Fruit fly (Drosophila melanogaster): ENCODE results near the gene CG14422.

CG14422 gene

DNA sequence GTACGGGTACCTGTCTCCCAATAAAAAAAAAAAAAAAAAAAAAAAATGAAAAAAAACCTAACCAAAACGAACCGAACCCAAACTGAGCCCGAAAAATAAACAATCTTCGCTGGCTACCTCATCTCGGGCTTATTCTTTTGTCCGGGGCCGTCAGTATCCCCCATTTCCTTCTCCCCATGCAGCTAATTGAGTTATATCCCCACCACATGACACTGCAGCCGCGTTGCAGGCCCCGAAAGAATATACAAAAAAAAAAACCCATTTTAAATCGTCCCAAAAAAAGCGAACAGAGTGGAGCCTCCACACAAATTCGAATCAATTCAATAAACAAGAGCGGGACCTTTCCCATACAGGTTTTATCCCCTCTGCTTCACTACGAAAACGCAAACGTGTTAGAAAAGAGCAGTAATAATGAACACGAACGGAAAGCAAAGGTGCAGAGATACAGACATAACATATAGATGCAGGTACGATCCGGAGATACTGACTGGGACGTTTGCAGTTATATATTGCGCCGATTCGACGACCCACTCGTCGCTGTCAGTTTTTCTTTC lies 21.6 kb downstream of the CG14422 start:
- TF ChIP-seq CG6792 (GFP tag; optimal IDR thresholded peaks at IDR 0.05) (no peak), CG1621 (tag; optimal IDR thresholded peaks at IDR 0.05) (no peak), CG11902 (GFP tag; optimal IDR thresholded peaks at IDR 0.05) (no peak), esn (GFP tag; optimal IDR thresholded peaks at IDR 0.05) (no peak), dsx (GFP tag; optimal IDR thresholded peaks at IDR 0.05; ENCODE audit: poor library complexity, severe bottlenecking) (no peak), Eip78C (GFP tag) (peak; percentile 8), Sox102F (GFP tag; optimal IDR thresholded peaks at IDR 0.05) (peak; percentile 7), CG11294 (GFP tag; IDR thresholded peaks at IDR 0.05) (no peak), salr (GFP tag; optimal IDR thresholded peaks at IDR 0.05) (no peak), svp (GFP tag) (peak; percentile 4), CG6854 (GFP tag; optimal IDR thresholded peaks at IDR 0.05) (peak; percentile 24), Lpt (GFP tag; optimal IDR thresholded peaks at IDR 0.05) (no peak), pdm3 (GFP tag; optimal IDR thresholded peaks at IDR 0.05) (no peak), CG6163 (GFP tag; IDR thresholded peaks at IDR 0.05) (no peak), CG6808 (GFP tag; optimal IDR thresholded peaks at IDR 0.05) (no peak), Met (GFP tag; optimal IDR thresholded peaks at IDR 0.05) (peak; percentile 24), Hr38 (GFP tag; optimal IDR thresholded peaks at IDR 0.05) (no peak)

DNA sequence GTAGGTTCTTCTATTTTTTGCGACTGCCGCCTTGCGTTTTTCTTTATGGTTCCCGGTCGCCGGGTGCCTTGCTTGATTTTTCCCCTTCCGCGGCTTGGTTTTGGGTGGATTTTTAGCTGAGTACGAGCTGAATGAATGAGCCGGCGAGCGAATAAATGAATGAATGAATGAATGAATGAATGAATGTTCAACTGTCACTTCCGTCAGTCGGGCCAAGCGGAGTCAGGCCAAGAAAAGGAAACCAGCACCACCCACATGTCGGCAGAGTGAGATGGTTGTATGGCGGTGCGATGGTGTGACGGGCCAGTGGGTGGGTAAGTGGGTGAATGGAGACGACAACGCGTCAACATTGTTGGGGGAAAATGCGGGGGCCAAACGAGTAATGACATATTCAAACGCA lies 25.9 kb downstream of the CG14422 start:
- TF ChIP-seq CG8119 (GFP tag; IDR thresholded peaks at IDR 0.05) (no peak), OdsH (GFP tag; optimal IDR thresholded peaks at IDR 0.05) (no peak), CG6808 (GFP tag; optimal IDR thresholded peaks at IDR 0.05) (no peak), fd85E (GFP tag; optimal IDR thresholded peaks at IDR 0.05) (no peak)

DNA sequence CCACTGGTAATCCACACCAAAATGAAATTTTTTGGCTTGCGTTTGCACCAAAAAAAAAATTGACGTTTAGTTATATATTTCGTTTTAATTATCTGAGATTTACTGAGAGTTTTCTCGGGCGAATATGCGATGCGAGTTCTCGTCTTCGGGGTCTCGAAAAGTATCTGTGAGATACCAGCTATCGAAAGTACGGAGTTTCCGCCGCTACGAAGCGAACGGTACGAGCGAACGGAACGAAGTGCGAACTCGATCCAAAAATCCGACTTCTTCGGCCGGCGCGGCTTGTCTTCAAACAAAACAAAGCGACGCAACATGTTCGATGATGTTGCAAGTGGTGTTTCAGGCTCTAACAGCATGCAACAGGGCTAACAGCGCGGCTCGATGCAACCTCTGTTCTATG lies 30.4 kb downstream of the CG14422 start, which contains the start of gene rst:
TSS of gene rst (minus strand) at position 242 of the 400 bp plus-strand sequence.
- TF ChIP-seq CG3919 (GFP tag; optimal IDR thresholded peaks at IDR 0.05) (no peak), Smox (GFP tag; optimal IDR thresholded peaks at IDR 0.05) (no peak), CG6163 (GFP tag; IDR thresholded peaks at IDR 0.05) (peak; percentile 43; the same call in 1 of the 3 replicates), Blimp-1 (GFP tag; optimal IDR thresholded peaks at IDR 0.05) (no peak), CG8119 (GFP tag; IDR thresholded peaks at IDR 0.05) (0 out of 3 replicates have a peak, but pooled peaks have one; percentile 13), CG16779 (tag; optimal IDR thresholded peaks at IDR 0.05) (no peak), CG7368 (GFP tag; optimal IDR thresholded peaks at IDR 0.05) (no peak), achi (GFP tag; optimal IDR thresholded peaks at IDR 0.05) (no peak), net (GFP tag; optimal IDR thresholded peaks at IDR 0.05) (peak; percentile 1), ss (GFP tag; optimal IDR thresholded peaks at IDR 0.05) (peak in 1 of 2 experiments; percentile 11), CG6854 (GFP tag; optimal IDR thresholded peaks at IDR 0.05) (peak; percentile 3), Eip78C (GFP tag) (peak; percentile 48), Ets96B (tag; optimal IDR thresholded peaks at IDR 0.05) (no peak)

DNA sequence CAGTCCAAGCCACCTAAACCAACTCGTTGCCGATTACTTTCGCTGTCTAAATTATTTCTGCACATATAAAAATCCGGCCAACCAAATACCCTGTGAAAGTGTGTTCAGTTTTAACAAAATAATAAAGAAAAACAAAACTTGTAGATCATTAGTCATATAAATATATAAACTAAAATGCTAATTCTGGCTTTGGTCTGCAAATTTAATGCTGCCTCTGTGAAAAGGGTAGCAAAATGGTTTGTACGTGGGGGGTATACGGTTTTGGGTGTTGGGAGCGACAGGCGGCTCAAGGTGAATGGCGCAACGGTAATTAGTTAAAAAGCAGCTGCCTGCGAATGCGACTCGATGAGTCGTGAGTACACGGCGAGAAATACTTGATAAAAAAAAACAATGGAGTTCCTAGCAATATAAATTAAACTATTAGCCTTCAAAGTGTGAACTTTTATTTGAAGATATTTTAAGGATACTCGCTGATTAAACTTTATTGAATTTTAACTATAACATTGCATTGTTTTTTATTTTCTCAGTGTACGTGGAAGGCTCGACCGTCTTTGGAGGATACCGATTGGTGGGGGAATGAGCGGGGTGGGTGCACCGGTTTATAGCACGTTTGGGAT lies 34.8 kb downstream of the CG14422 start:
- peak; percentile 81 for TF ChIP-seq CG32006 (GFP tag; optimal IDR thresholded peaks at IDR 0.05)
- peak; percentile 51 for TF ChIP-seq net (GFP tag; optimal IDR thresholded peaks at IDR 0.05)
- peak; percentile 33 for TF ChIP-seq CG6808 (GFP tag; optimal IDR thresholded peaks at IDR 0.05)
- TF ChIP-seq Lpt (GFP tag; optimal IDR thresholded peaks at IDR 0.05) = peak; percentile 61
- TF ChIP-seq CG1621 (tag; optimal IDR thresholded peaks at IDR 0.05) = peak; percentile 30
- TF ChIP-seq vri (GFP tag; optimal IDR thresholded peaks at IDR 0.05) = no peak
- peak; percentile 83 for TF ChIP-seq CG15336 (GFP tag; IDR thresholded peaks at IDR 0.05)
- peak; percentile 41 for TF ChIP-seq CG7368 (GFP tag; optimal IDR thresholded peaks at IDR 0.05)
- TF ChIP-seq OdsH (GFP tag; optimal IDR thresholded peaks at IDR 0.05) = peak; percentile 70
- TF ChIP-seq CG6854 (GFP tag; optimal IDR thresholded peaks at IDR 0.05) = no peak
- peak; percentile 54 for TF ChIP-seq CG11762 (GFP tag; optimal IDR thresholded peaks at IDR 0.05; ENCODE audit: insufficient read depth)
- peak; percentile 60 for TF ChIP-seq Sox102F (GFP tag; optimal IDR thresholded peaks at IDR 0.05)
- TF ChIP-seq Eip78C (GFP tag) = peak; percentile 92
- TF ChIP-seq acj6 (GFP tag; optimal IDR thresholded peaks at IDR 0.05) = peak; percentile 67
- TF ChIP-seq CG4318 (GFP tag; optimal IDR thresholded peaks at IDR 0.05) = peak; percentile 66
- peak; percentile 48 for TF ChIP-seq CG10669 (GFP tag; optimal IDR thresholded peaks at IDR 0.05)
- peak; percentile 62 for TF ChIP-seq lz (GFP tag; optimal IDR thresholded peaks at IDR 0.05)
- TF ChIP-seq CG6163 (GFP tag; IDR thresholded peaks at IDR 0.05) = peak; percentile 76
- TF ChIP-seq fd85E (GFP tag; optimal IDR thresholded peaks at IDR 0.05) = no peak
- TF ChIP-seq Ets21C (GFP tag; optimal IDR thresholded peaks at IDR 0.05) = peak; percentile 60
- TF ChIP-seq Met (GFP tag; optimal IDR thresholded peaks at IDR 0.05) = peak; percentile 70
- TF ChIP-seq topi (GFP tag; optimal IDR thresholded peaks at IDR 0.05) = peak; percentile 76
- peak; percentile 66 for TF ChIP-seq Eip75B (GFP tag; optimal IDR thresholded peaks at IDR 0.05)
- peak in 1 of 2 experiments; percentile 30 for TF ChIP-seq salr (GFP tag; optimal IDR thresholded peaks at IDR 0.05)
- peak; percentile 87 for TF ChIP-seq Hr4 (GFP tag; optimal IDR thresholded peaks at IDR 0.05)
- TF ChIP-seq Smox (GFP tag; optimal IDR thresholded peaks at IDR 0.05) = peak; percentile 67
- peak; percentile 69 for TF ChIP-seq CG3919 (GFP tag; optimal IDR thresholded peaks at IDR 0.05)
- peak; percentile 66 for TF ChIP-seq cyc (GFP tag; optimal IDR thresholded peaks at IDR 0.05)
